Fruit fly (Drosophila melanogaster) whole organism, embryonic: ENCODE data around the gene CG32811.

Source experiments
- Antp ChIP-seq: fragments of 200-800 bp; sonication (Bioruptor generic); optimal IDR thresholded peaks from 3 replicates; lab custom pipeline; 2016; ENCODE audit warnings: missing biosample characterization, missing genetic modification characterization
- Awh ChIP-seq: fragments of 200-800 bp; sonication (Bioruptor generic); IDR thresholded peaks from 2 replicates; pipeline ENCODE4, ENCODE4 v1.3.6; 2022; ENCODE audit warnings: missing biosample characterization, missing genetic modification characterization
- Bdp1 ChIP-seq: fragments of 200-800 bp; sonication (Bioruptor generic); optimal IDR thresholded peaks from 3 replicates; lab custom pipeline; 2016; ENCODE audit warnings: missing biosample characterization, missing genetic modification characterization
- CG11085 ChIP-seq: fragments of 200-800 bp; sonication (Bioruptor generic); IDR thresholded peaks from 2 replicates; pipeline ENCODE4 v1.3.6; 2022; ENCODE audit warnings: missing biosample characterization, missing genetic modification characterization
- CG11247 ChIP-seq: fragments of 200-800 bp; sonication (Bioruptor generic); IDR thresholded peaks from 2 replicates; pipeline ENCODE4 v1.3.6; 2022; ENCODE audit warnings: missing biosample characterization, missing genetic modification characterization
- CG12219 ChIP-seq: fragments of 200-800 bp; sonication (Bioruptor generic); optimal IDR thresholded peaks from 3 replicates; lab custom pipeline; 2018; ENCODE audit warnings: missing biosample characterization, mild to moderate bottlenecking, missing genetic modification characterization
- CG12299 ChIP-seq: fragments of 200-800 bp; sonication (Bioruptor generic); optimal IDR thresholded peaks from 2 replicates; lab custom pipeline; 2018; ENCODE audit warnings: missing biosample characterization, mild to moderate bottlenecking, missing genetic modification characterization
- CG13123 ChIP-seq: fragments of 200-800 bp; sonication (Bioruptor generic); optimal IDR thresholded peaks from 2 replicates; lab custom pipeline; 2016; ENCODE audit warnings: missing biosample characterization, missing genetic modification characterization
- CG13287 ChIP-seq: fragments of 200-800 bp; sonication (Bioruptor generic); IDR thresholded peaks from 2 replicates; pipeline ENCODE4 v1.3.6; 2022; ENCODE audit warnings: missing biosample characterization, missing genetic modification characterization; ENCODE audit not compliant: partially characterized antibody
- CG14441 ChIP-seq: fragments of 200-800 bp; sonication (Bioruptor generic); IDR thresholded peaks from 2 replicates; pipeline ENCODE4 v1.3.6; 2022; ENCODE audit warnings: missing biosample characterization, missing genetic modification characterization
- CG14710 ChIP-seq: fragments of 200-800 bp; sonication (Bioruptor generic); optimal IDR thresholded peaks from 3 replicates; lab custom pipeline; 2019; ENCODE audit warnings: missing biosample characterization, mild to moderate bottlenecking, missing genetic modification characterization, moderate library complexity
- CG15514 ChIP-seq: fragments of 200-800 bp; sonication (Bioruptor generic); optimal IDR thresholded peaks from 3 replicates; lab custom pipeline; 2017; ENCODE audit warnings: missing biosample characterization, missing genetic modification characterization, mild to moderate bottlenecking, moderate library complexity, missing genetic modification reagents
- CG15601 ChIP-seq: fragments of 200-800 bp; sonication (Bioruptor generic); optimal IDR thresholded peaks from 3 replicates; lab custom pipeline; 2019; ENCODE audit warnings: missing biosample characterization, mild to moderate bottlenecking, missing genetic modification characterization, moderate library complexity
- CG17186 ChIP-seq: fragments of 200-800 bp; sonication (Bioruptor generic); optimal IDR thresholded peaks from 3 replicates; lab custom pipeline; 2017; ENCODE audit warnings: missing biosample characterization, missing genetic modification reagents, missing genetic modification characterization
- CG2129 ChIP-seq: fragments of 200-800 bp; sonication (Bioruptor generic); IDR thresholded peaks from 2 replicates; pipeline ENCODE4 v1.3.6; 2022; ENCODE audit warnings: missing biosample characterization, missing genetic modification characterization; ENCODE audit not compliant: partially characterized antibody
- CG31388 ChIP-seq: fragments of 200-800 bp; sonication (Bioruptor generic); optimal IDR thresholded peaks from 2 replicates; lab custom pipeline; 2016; ENCODE audit warnings: missing biosample characterization, missing genetic modification characterization
- CG3163 ChIP-seq: fragments of 200-800 bp; sonication (Bioruptor generic); optimal IDR thresholded peaks from 3 replicates; lab custom pipeline; 2016; ENCODE audit warnings: missing biosample characterization, missing genetic modification characterization
- CG33213 ChIP-seq: fragments of 200-800 bp; sonication (Bioruptor generic); optimal IDR thresholded peaks from 3 replicates; lab custom pipeline; 2016; ENCODE audit warnings: missing biosample characterization, missing genetic modification characterization
- CG4328 ChIP-seq: fragments of 200-800 bp; sonication (Bioruptor generic); optimal IDR thresholded peaks from 3 replicates; lab custom pipeline; 2017; ENCODE audit warnings: missing biosample characterization, missing genetic modification reagents, missing genetic modification characterization
- CG4424 ChIP-seq: fragments of 200-800 bp; sonication (Bioruptor generic); optimal IDR thresholded peaks from 3 replicates; lab custom pipeline; 2016; ENCODE audit warnings: missing biosample characterization, missing genetic modification characterization
- CG6765 ChIP-seq: fragments of 200-800 bp; sonication (Bioruptor generic); optimal IDR thresholded peaks from 3 replicates; lab custom pipeline; 2017; ENCODE audit warnings: missing biosample characterization, mild to moderate bottlenecking, missing genetic modification characterization
- CG6854 ChIP-seq: fragments of 200-800 bp; sonication (Bioruptor generic); optimal IDR thresholded peaks from 3 replicates; lab custom pipeline; 2017; ENCODE audit warnings: missing biosample characterization, mild to moderate bottlenecking, missing genetic modification characterization
- GATAe ChIP-seq: fragments of 200-800 bp; sonication (Bioruptor generic); conservative IDR thresholded peaks from 2 replicates; pipeline ENCODE4 v1.3.6; 2022; ENCODE audit warnings: missing biosample characterization, missing genetic modification characterization
- Hand ChIP-seq: fragments of 200-800 bp; sonication (Bioruptor generic); optimal IDR thresholded peaks from 2 replicates; lab custom pipeline; 2017; ENCODE audit warnings: mild to moderate bottlenecking, missing biosample characterization, missing genetic modification reagents, missing genetic modification characterization
- Lpt ChIP-seq: fragments of >200 bp; optimal IDR thresholded peaks from 2 replicates; lab custom pipeline; 2018; ENCODE audit warnings: missing biosample characterization, missing genetic modification characterization
- NC2β ChIP-seq: fragments of 200-800 bp; sonication (Bioruptor generic); optimal IDR thresholded peaks from 2 replicates; lab custom pipeline; 2016; ENCODE audit warnings: missing biosample characterization, missing genetic modification characterization
- Oaz ChIP-seq: fragments of 200-800 bp; sonication (Bioruptor generic); IDR thresholded peaks from 2 replicates; pipeline ENCODE4 v1.3.6; 2022; ENCODE audit warnings: missing biosample characterization, missing genetic modification characterization
- Ptx1 ChIP-seq: fragments of 200-800 bp; sonication (Bioruptor generic); IDR thresholded peaks from 2 replicates; pipeline ENCODE4 v1.3.6; 2022; ENCODE audit warnings: missing biosample characterization, missing genetic modification characterization
- Tbp ChIP-seq: fragments of >200 bp; optimal IDR thresholded peaks from 2 replicates; lab custom pipeline; 2018; ENCODE audit warnings: missing biosample characterization, missing genetic modification characterization
- amos ChIP-seq: fragments of 200-800 bp; sonication (Bioruptor generic); IDR thresholded peaks from 2 replicates; pipeline ENCODE4 v1.3.6; 2022; ENCODE audit warnings: missing biosample characterization, missing genetic modification characterization; ENCODE audit not compliant: partially characterized antibody
- chm ChIP-seq: fragments of 200-800 bp; sonication (Bioruptor generic); IDR thresholded peaks from 2 replicates; pipeline ENCODE4 v1.3.6; 2022; ENCODE audit warnings: missing biosample characterization, missing genetic modification characterization
- ci ChIP-seq: fragments of 200-800 bp; sonication (Bioruptor generic); IDR thresholded peaks from 3 replicates; pipeline ENCODE4 v1.3.6; 2022; ENCODE audit warnings: missing biosample characterization, missing genetic modification characterization
- crp ChIP-seq, 2 experiments: fragments of 200-800 bp; sonication (Bioruptor generic); optimal IDR thresholded peaks; 2 replicates in 1 of 2; 3 replicates in 1 of 2; lab custom pipeline; 2017; ENCODE audit warnings: missing biosample characterization in 2 of 2, missing genetic modification characterization in 2 of 2, mild to moderate bottlenecking in 1 of 2, moderate library complexity in 1 of 2
- dpn ChIP-seq, 2 experiments: fragments of 200-800 bp; sonication (Bioruptor generic); optimal IDR thresholded peaks; 3 replicates each; lab custom pipeline; 2016; ENCODE audit warnings: missing biosample characterization in 2 of 2, missing genetic modification characterization in 2 of 2
- eve ChIP-seq, 2 experiments: fragments of >200 bp; optimal IDR thresholded peaks; 2 replicates each; lab custom pipeline; 2017; ENCODE audit warnings: missing biosample characterization in 2 of 2, missing genetic modification characterization in 2 of 2
- fu2 ChIP-seq: fragments of 200-800 bp; sonication (Bioruptor generic); optimal IDR thresholded peaks from 2 replicates; lab custom pipeline; 2016; ENCODE audit warnings: missing biosample characterization, missing genetic modification characterization
- gfzf ChIP-seq: fragments of 200-800 bp; sonication (Bioruptor generic); optimal IDR thresholded peaks from 2 replicates; lab custom pipeline; 2016; ENCODE audit warnings: missing biosample characterization, mild to moderate bottlenecking, missing genetic modification characterization, moderate library complexity
- gro ChIP-seq: fragments of 200-800 bp; sonication (Bioruptor generic); optimal IDR thresholded peaks from 2 replicates; lab custom pipeline; 2016; ENCODE audit warnings: missing biosample characterization, missing genetic modification characterization
- inv ChIP-seq: fragments of 200-800 bp; sonication (Bioruptor generic); IDR thresholded peaks from 2 replicates; pipeline ENCODE4 v1.3.6; 2022; ENCODE audit warnings: missing biosample characterization, missing genetic modification characterization; ENCODE audit not compliant: partially characterized antibody
- lbe ChIP-seq: fragments of 200-800 bp; sonication (Bioruptor generic); optimal IDR thresholded peaks from 2 replicates; lab custom pipeline; 2016; ENCODE audit warnings: missing biosample characterization, mild to moderate bottlenecking, missing genetic modification characterization
- lmd ChIP-seq: fragments of 200-800 bp; sonication (Bioruptor generic); IDR thresholded peaks from 2 replicates; pipeline ENCODE4 v1.3.6; 2022; ENCODE audit warnings: missing biosample characterization, missing genetic modification characterization
- mam ChIP-seq: fragments of 200-800 bp; sonication (Bioruptor generic); optimal IDR thresholded peaks from 3 replicates; lab custom pipeline; 2016; ENCODE audit warnings: missing biosample characterization, missing genetic modification characterization
- nau ChIP-seq: fragments of 200-800 bp; sonication (Bioruptor generic); optimal IDR thresholded peaks from 3 replicates; lab custom pipeline; 2017; ENCODE audit warnings: missing biosample characterization, mild to moderate bottlenecking, missing genetic modification characterization, missing genetic modification reagents
- nom ChIP-seq: fragments of 200-800 bp; sonication (Bioruptor generic); optimal IDR thresholded peaks from 2 replicates; lab custom pipeline; 2017; ENCODE audit warnings: missing biosample characterization, missing genetic modification characterization, mild to moderate bottlenecking, moderate library complexity, missing genetic modification reagents
- org-1 ChIP-seq: fragments of 200-800 bp; sonication (Bioruptor generic); optimal IDR thresholded peaks from 2 replicates; lab custom pipeline; 2017; ENCODE audit warnings: missing biosample characterization, missing genetic modification characterization
- ranshi ChIP-seq: fragments of 200-800 bp; sonication (Bioruptor generic); IDR thresholded peaks from 2 replicates; pipeline ENCODE4 v1.3.6; 2022; ENCODE audit warnings: missing biosample characterization, missing genetic modification characterization
- sob ChIP-seq: fragments of 200-800 bp; sonication (Bioruptor generic); IDR thresholded peaks from 2 replicates; pipeline ENCODE4 v1.3.6; 2022; ENCODE audit warnings: missing biosample characterization, missing genetic modification characterization
- tio ChIP-seq: fragments of 200-800 bp; sonication (Bioruptor generic); optimal IDR thresholded peaks from 2 replicates; lab custom pipeline; 2017; ENCODE audit warnings: missing biosample characterization, missing genetic modification characterization, inconsistent platforms
- unc-4 ChIP-seq: fragments of 200-800 bp; sonication (Bioruptor generic); IDR thresholded peaks from 2 replicates; pipeline ENCODE4 v1.3.6; 2022; ENCODE audit warnings: missing biosample characterization, missing genetic modification characterization; ENCODE audit not compliant: partially characterized antibody

Gene CG32811

dm6 chrX:1276757-1277527, 21.2 kb downstream of the CG32811 start (continued):
- TF ChIP-seq Awh (GFP tag; lab: Robert Waterston, UW), result peak; percentile 92
- peak; percentile 89 for TF ChIP-seq fu2 (GFP tag; lab: Kevin White, UChicago)
- TF ChIP-seq Bdp1, result peak; percentile 83
- TF ChIP-seq CG17186, result peak; percentile 54
- TF ChIP-seq CG33213 (GFP tag; lab: Kevin White, UChicago), result peak; percentile 89
- peak; percentile 89 for TF ChIP-seq CG11085 (GFP tag; lab: Robert Waterston, UW)
- 0 out of 2 replicates have a peak, but pooled peaks have one; percentile 37 for TF ChIP-seq CG13287 (GFP tag; lab: Robert Waterston, UW)
- TF ChIP-seq ci (GFP tag; lab: Robert Waterston, UW), result peak; percentile 96
- no peak for TF ChIP-seq CG2129
- TF ChIP-seq CG6765 (GFP tag; lab: Kevin White, UChicago), result peak; percentile 90
- peak in 1 of 2 experiments; percentile 86 for TF ChIP-seq eve (GFP tag; optimal IDR thresholded peaks at IDR 0.05; lab: Kevin White, UChicago)
- TF ChIP-seq CG6854 (GFP tag; lab: Kevin White, UChicago), result peak; percentile 89
- peak; percentile 68 for TF ChIP-seq CG3163 (GFP tag; lab: Kevin White, UChicago)
- peak; percentile 94 for TF ChIP-seq mam
- no peak for TF ChIP-seq amos (GFP tag; lab: Robert Waterston, UW)
- TF ChIP-seq CG14710, result peak; percentile 44
- peak; percentile 85 for TF ChIP-seq tio (GFP tag; lab: Kevin White, UChicago)
- peak; percentile 93 for TF ChIP-seq Antp
- peak; percentile 79 for TF ChIP-seq NC2β (GFP tag; lab: Kevin White, UChicago)
- TF ChIP-seq CG4328 (GFP tag; lab: Kevin White, UChicago), result peak; percentile 50
- TF ChIP-seq Lpt (GFP tag; lab: Kevin White, UChicago), result no peak
- TF ChIP-seq gro (GFP tag; lab: Kevin White, UChicago), result peak; percentile 84
- TF ChIP-seq CG31388 (GFP tag; lab: Kevin White, UChicago), result peak; percentile 68
- no peak for TF ChIP-seq unc-4
- peak; percentile 91 for TF ChIP-seq chm (GFP tag; lab: Robert Waterston, UW)
- TF ChIP-seq ranshi (GFP tag; lab: Robert Waterston, UW), result peak; percentile 92
- TF ChIP-seq GATAe, result peak; percentile 73; the same call in 1 of the 2 replicates
- peak; percentile 76 for TF ChIP-seq CG12299 (tag; lab: Kevin White, UChicago)
- peak; percentile 80 for TF ChIP-seq nom (GFP tag; lab: Kevin White, UChicago)
- TF ChIP-seq CG14441 (GFP tag; lab: Robert Waterston, UW), result peak; percentile 96
- TF ChIP-seq lmd, result peak; percentile 95
- no peak for TF ChIP-seq Tbp (GFP tag; lab: Kevin White, UChicago)
- peak; percentile 86 for TF ChIP-seq Hand (GFP tag; lab: Kevin White, UChicago)
- peak; percentile 95 for TF ChIP-seq Ptx1 (GFP tag; lab: Robert Waterston, UW)
- no peak for TF ChIP-seq gfzf (GFP tag; lab: Kevin White, UChicago)
- no peak for TF ChIP-seq inv (GFP tag; lab: Robert Waterston, UW)
- peak; percentile 83 for TF ChIP-seq Oaz (GFP tag; lab: Robert Waterston, UW)
- peak; percentile 95 for TF ChIP-seq org-1 (GFP tag; lab: Kevin White, UChicago)
- TF ChIP-seq CG11247 (GFP tag; lab: Robert Waterston, UW), result peak; percentile 89
- peak; percentile 91 for TF ChIP-seq sob (GFP tag; lab: Robert Waterston, UW)
- TF ChIP-seq lbe (GFP tag; lab: Kevin White, UChicago), result peak; percentile 61
- TF ChIP-seq CG12219 (GFP tag; lab: Kevin White, UChicago), result peak; percentile 94
- TF ChIP-seq CG15601 (tag; lab: Kevin White, UChicago), result peak; percentile 52
- peak in 1 of 2 experiments; percentile 49 for TF ChIP-seq crp (GFP tag; optimal IDR thresholded peaks at IDR 0.05; lab: Kevin White, UChicago)
- TF ChIP-seq dpn (GFP tag; optimal IDR thresholded peaks at IDR 0.05; lab: Kevin White, UChicago), result peak; percentile 90 to 93
- TF ChIP-seq CG13123 (GFP tag; lab: Kevin White, UChicago), result peak; percentile 81
- peak; percentile 90 for TF ChIP-seq nau (GFP tag; lab: Kevin White, UChicago)
- TF ChIP-seq CG15514, result peak; percentile 90
- peak; percentile 88 for TF ChIP-seq CG4424
